Worm (Caenorhabditis elegans) whole organism, late embryonic: Measurements from ENCODE around the gene F59B2.14.

Experiments used
- ama-1 ChIP-seq: fragments of 150-350 bp; optimal IDR thresholded peaks from 2 replicates; lab custom pipeline; 2014
- pqm-1 ChIP-seq: sonication (generic microtip); optimal IDR thresholded peaks from 2 replicates; lab custom pipeline; 2016; ENCODE audit warnings: missing genetic modification characterization, missing compliant biosample characterization
- unc-42 ChIP-seq: sonication (generic microtip); optimal IDR thresholded peaks from 2 replicates; lab custom pipeline; 2016; ENCODE audit warnings: missing genotype, missing genetic modification characterization, missing compliant biosample characterization
- unc-55 ChIP-seq: sonication (generic microtip); optimal IDR thresholded peaks from 2 replicates; lab custom pipeline; 2017; ENCODE audit warnings: missing biosample characterization, missing genetic modification reagents, missing genetic modification characterization

- TF ChIP-seq ama-1 (no peak), unc-42 (tag; lab: Kevin White, UChicago) (no peak), unc-55 (GFP tag; lab: Kevin White, UChicago) (no peak), pqm-1 (tag; lab: Kevin White, UChicago) (no peak)
Observed at ce11 chrIII:8973826-8974225, 48.6 kb downstream of the F59B2.14 start, which contains the start of gene R08D7.5.
